Worm (Caenorhabditis elegans): Measurements from ENCODE around the gene cutl-3.

Gene cutl-3

DNA sequence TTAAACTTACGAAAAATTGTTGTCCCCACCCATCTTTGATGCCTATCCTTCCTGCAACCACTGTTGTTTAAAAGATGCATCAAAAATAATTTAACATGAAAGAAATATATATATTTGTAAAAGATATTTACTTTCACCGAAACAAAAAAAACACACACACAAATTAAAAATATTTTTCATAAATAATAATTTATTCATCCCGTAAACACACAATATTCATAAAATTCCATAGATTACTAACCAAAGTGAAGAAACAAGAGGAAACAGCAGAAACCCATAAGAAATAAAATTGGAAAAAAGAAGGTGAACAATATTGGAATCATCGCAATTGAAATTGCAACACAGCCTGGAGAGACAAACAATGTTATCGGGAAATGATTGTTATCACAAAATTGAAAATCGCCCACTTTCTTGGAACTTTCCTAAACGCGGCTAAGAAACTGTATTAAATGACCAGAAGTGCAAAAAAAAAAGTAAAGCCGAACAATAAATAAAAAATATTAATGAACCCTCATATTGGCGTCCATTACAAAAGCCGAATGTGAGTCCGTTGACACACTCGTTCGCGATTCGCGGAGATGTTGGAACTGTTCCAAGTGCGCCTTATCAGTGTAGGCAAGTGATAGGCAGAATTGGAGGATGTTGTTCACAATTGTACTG lies 5.0 kb upstream of the cutl-3 start, which contains the start of gene slc-25A18.1:
Gene slc-25A18.1 (minus strand): TSS at position 51 of the 660 bp plus-strand sequence.
- TF ChIP-seq nhr-76 (tag; optimal IDR thresholded peaks at IDR 0.05) (no peak), elt-2 (tag; optimal IDR thresholded peaks at IDR 0.05) (peak; percentile 50)

DNA sequence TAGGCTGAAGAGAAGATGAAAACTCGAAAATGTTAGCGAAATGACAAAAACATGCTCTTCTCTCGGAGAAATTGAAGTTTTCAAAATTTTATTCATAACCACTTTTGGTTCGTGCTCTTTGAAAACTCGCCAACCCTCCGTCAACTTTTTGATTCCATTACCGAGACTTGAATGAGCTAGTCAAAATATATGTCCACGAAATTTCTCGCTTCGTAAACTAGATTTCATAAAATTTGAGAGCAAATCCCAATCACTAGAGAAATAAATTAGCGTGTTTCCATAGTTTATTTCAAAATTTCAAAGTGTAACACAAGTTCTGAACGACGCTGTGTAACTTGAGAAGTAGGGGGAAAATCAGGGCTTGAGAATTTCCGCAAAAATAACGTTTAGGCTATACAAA lies 5.3 kb downstream of the cutl-3 start:
- no peak for TF ChIP-seq skn-1 (tag; optimal IDR thresholded peaks at IDR 0.05)
- no peak for TF ChIP-seq nhr-67 (tag; optimal IDR thresholded peaks at IDR 0.05)
- TF ChIP-seq tbx-2 (tag; optimal IDR thresholded peaks at IDR 0.05), result no peak
- no peak for TF ChIP-seq pqm-1 (tag; optimal IDR thresholded peaks at IDR 0.05)
- no peak for TF ChIP-seq ztf-4 (tag; optimal IDR thresholded peaks at IDR 0.05)
- TF ChIP-seq nhr-77 (tag; optimal IDR thresholded peaks at IDR 0.05), result no peak
- no peak for TF ChIP-seq nhr-76 (tag; optimal IDR thresholded peaks at IDR 0.05)
- no peak for TF ChIP-seq ztf-11 (tag; optimal IDR thresholded peaks at IDR 0.05)
- TF ChIP-seq unc-62 (GFP tag; optimal IDR thresholded peaks at IDR 0.05), result no peak
- no peak for TF ChIP-seq lin-15B (tag; optimal IDR thresholded peaks at IDR 0.05)

DNA sequence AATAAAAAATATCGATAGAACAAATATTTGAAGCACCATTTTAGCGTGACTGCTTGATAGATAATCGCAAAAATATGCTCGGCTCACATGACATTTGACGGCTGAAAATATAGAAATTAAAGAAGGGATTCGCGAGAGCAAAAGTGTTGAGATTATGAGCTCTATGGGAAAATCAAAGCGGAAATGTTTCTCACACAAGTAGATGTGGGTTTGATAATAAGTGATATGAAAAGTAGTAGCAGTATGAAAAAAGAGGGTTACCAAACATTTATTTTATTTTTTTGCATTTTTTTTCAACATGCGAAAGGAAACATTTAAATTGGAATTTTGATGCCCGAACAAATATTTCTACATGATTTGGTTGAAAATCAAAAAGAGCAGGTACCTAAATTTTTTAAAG lies 7.7 kb downstream of the cutl-3 start, which contains the start of gene iglr-1:
Gene iglr-1 (minus strand): TSS at position 101 of the 400 bp plus-strand sequence.
- TF ChIP-seq pha-4 (tag; optimal IDR thresholded peaks at IDR 0.05), result no peak
- no peak for TF ChIP-seq fkh-2 (tag; optimal IDR thresholded peaks at IDR 0.05)
- no peak for TF ChIP-seq fkh-10 (GFP tag; optimal IDR thresholded peaks at IDR 0.05)
- TF ChIP-seq nhr-67 (tag; optimal IDR thresholded peaks at IDR 0.05), result no peak
- no peak for TF ChIP-seq egl-27 (tag; optimal IDR thresholded peaks at IDR 0.05)
- no peak for TF ChIP-seq nhr-25 (tag; optimal IDR thresholded peaks at IDR 0.05)
- TF ChIP-seq ZK546.5 (tag; optimal IDR thresholded peaks at IDR 0.05), result no peak
- no peak for TF ChIP-seq ceh-82 (tag; optimal IDR thresholded peaks at IDR 0.05)
- no peak for TF ChIP-seq lsy-12 (tag; optimal IDR thresholded peaks at IDR 0.05)
- no peak for TF ChIP-seq nfya-1 (tag; optimal IDR thresholded peaks at IDR 0.05; ENCODE audit: insufficient read depth)
- no peak for TF ChIP-seq nhr-43 (tag; optimal IDR thresholded peaks at IDR 0.05; ENCODE audit: poor library complexity, severe bottlenecking)
- no peak for TF ChIP-seq snpc-4 (tag; optimal IDR thresholded peaks at IDR 0.05)
- no peak for TF ChIP-seq mml-1 (tag; optimal IDR thresholded peaks at IDR 0.05)
- TF ChIP-seq lin-39 (tag; optimal IDR thresholded peaks at IDR 0.05), result no peak
- no peak for TF ChIP-seq daf-12 (tag; optimal IDR thresholded peaks at IDR 0.05)
- no peak for TF ChIP-seq elt-3 (tag; optimal IDR thresholded peaks at IDR 0.05)
- no peak for TF ChIP-seq nhr-11 (tag; optimal IDR thresholded peaks at IDR 0.05)
- TF ChIP-seq egl-5 (tag; optimal IDR thresholded peaks at IDR 0.05), result no peak

DNA sequence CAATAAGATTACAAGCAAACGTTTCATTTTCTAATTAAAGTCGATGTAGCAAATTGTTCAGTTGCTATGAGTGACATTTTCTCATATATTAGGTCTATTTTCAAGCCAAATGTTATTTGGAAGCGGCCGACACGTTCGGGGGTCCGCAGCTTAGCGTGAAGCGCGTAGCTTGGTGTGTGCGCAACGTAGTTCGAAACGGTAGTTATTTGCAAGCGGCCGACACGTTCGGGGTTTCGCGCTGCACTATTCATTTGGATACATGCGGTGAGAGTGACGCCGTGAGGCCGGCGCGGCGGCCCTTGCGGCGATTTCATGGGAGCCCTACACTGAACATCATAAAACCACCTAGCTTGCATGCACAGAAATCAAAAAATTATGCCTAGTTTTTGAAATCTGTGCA lies 10.8 kb downstream of the cutl-3 start:
- TF ChIP-seq ztf-11 (tag; optimal IDR thresholded peaks at IDR 0.05) (no peak), snpc-4 (tag; optimal IDR thresholded peaks at IDR 0.05) (peak; percentile 40), mdl-1 (tag; optimal IDR thresholded peaks at IDR 0.05) (no peak), fkh-10 (GFP tag; optimal IDR thresholded peaks at IDR 0.05) (no peak)

DNA sequence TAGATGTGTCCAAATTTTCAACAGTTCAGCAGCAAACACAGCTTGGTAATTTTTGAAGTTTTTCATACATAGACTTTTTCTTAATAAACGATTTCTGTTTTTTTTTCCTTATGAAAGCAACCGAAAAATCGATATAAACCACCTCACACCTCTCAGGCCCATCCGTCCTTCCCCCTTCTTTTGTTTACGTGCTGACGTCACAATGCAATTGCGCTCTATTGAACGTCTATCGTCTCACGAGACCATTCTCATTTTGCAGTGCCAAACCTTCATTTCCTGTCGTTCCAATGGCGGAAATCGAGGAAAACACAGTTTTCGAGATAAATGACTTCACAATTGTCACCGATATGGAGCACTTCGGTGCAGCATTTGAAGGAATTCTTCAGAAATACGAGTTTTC lies 15.7 kb downstream of the cutl-3 start, which contains the start of gene rbg-1:
Gene rbg-1 (plus strand): TSS at position 260 of the 400 bp plus-strand sequence.
- TF ChIP-seq skn-1 (tag; optimal IDR thresholded peaks at IDR 0.05) (no peak), egl-5 (tag; optimal IDR thresholded peaks at IDR 0.05) (peak; percentile 95), elt-2 (tag; optimal IDR thresholded peaks at IDR 0.05) (peak; percentile 57), nhr-76 (tag; optimal IDR thresholded peaks at IDR 0.05) (no peak), nfya-1 (tag; optimal IDR thresholded peaks at IDR 0.05; ENCODE audit: insufficient read depth) (peak; percentile 81), ceh-28 (tag; optimal IDR thresholded peaks at IDR 0.05) (peak; percentile 79), pha-4 (tag; optimal IDR thresholded peaks at IDR 0.05) (peak; percentile 96), nhr-25 (tag; optimal IDR thresholded peaks at IDR 0.05) (peak; percentile 87), lin-15B (tag; optimal IDR thresholded peaks at IDR 0.05) (peak; percentile 77), pqm-1 (tag; optimal IDR thresholded peaks at IDR 0.05) (peak; percentile 35), snpc-4 (tag; optimal IDR thresholded peaks at IDR 0.05) (peak; percentile 83), jun-1 (tag; optimal IDR thresholded peaks at IDR 0.05) (peak; percentile 61), nhr-237 (tag; optimal IDR thresholded peaks at IDR 0.05) (no peak), ceh-16 (tag; optimal IDR thresholded peaks at IDR 0.05) (no peak), unc-62 (GFP tag; optimal IDR thresholded peaks at IDR 0.05) (no peak), sea-2 (GFP tag; optimal IDR thresholded peaks at IDR 0.05) (peak; percentile 50), nhr-77 (tag; optimal IDR thresholded peaks at IDR 0.05) (no peak), fkh-10 (GFP tag; optimal IDR thresholded peaks at IDR 0.05) (peak; percentile 15), lin-39 (tag; optimal IDR thresholded peaks at IDR 0.05) (peak; percentile 62), fkh-2 (tag; optimal IDR thresholded peaks at IDR 0.05) (peak; percentile 80), nhr-23 (tag; optimal IDR thresholded peaks at IDR 0.05) (peak; percentile 39), hmg-11 (tag; optimal IDR thresholded peaks at IDR 0.05) (peak; percentile 51)

Measured in whole organism, L3 larva.